Worm (Caenorhabditis elegans) whole organism, L1 larva: ENCODE measurements around the gene C44B9.2.

Source experiments
- nhr-11 ChIP-seq: fragments of 150-350 bp; optimal IDR thresholded peaks from 2 replicates; lab custom pipeline; 2014; ENCODE audit warnings: missing biosample characterization, missing genetic modification characterization
- nhr-12 ChIP-seq: sonication (generic microtip); optimal IDR thresholded peaks from 2 replicates; lab custom pipeline; 2017; ENCODE audit warnings: missing biosample characterization, missing genetic modification characterization
- nhr-85 ChIP-seq: sonication (generic microtip); peaks from one replicate; lab custom pipeline; 2016; ENCODE audit warnings: missing genetic modification characterization, inconsistent platforms, missing compliant biosample characterization
- unc-30 ChIP-seq: sonication (generic microtip); optimal IDR thresholded peaks from 2 replicates; lab custom pipeline; 2017; ENCODE audit warnings: missing biosample characterization, missing genetic modification characterization
- unc-62 ChIP-seq: fragments of 150-350 bp; optimal IDR thresholded peaks from 2 replicates; lab custom pipeline; 2014; ENCODE audit warnings: missing biosample characterization, missing genetic modification reagents, missing genetic modification characterization

ce11 chrIII:10923539-10923938 lies 48.3 kb downstream of the C44B9.2 start:
- TF ChIP-seq nhr-11 (tag; lab: Kevin White, UChicago) (no peak), nhr-12 (tag; lab: Kevin White, UChicago) (no peak), nhr-85 (no peak), unc-30 (no peak), unc-62 (no peak)
